Fruit fly (Drosophila melanogaster) whole organism, embryonic: ENCODE results near the gene ida.

Source experiments
- Bgb ChIP-seq: fragments of 200-800 bp; sonication (Bioruptor generic); IDR thresholded peaks from 2 replicates; pipeline ENCODE4 v1.3.6; 2022; ENCODE audit warnings: missing biosample characterization, missing genetic modification characterization; ENCODE audit not compliant: partially characterized antibody
- BtbVII ChIP-seq: fragments of 200-800 bp; sonication (Bioruptor generic); optimal IDR thresholded peaks from 3 replicates; lab custom pipeline; 2017; ENCODE audit warnings: missing biosample characterization, mild to moderate bottlenecking, missing genetic modification characterization
- CG11093 ChIP-seq: fragments of 200-800 bp; sonication (Bioruptor generic); IDR thresholded peaks from 3 replicates; pipeline ENCODE4 v1.3.6; 2022; ENCODE audit warnings: missing biosample characterization, missing genetic modification characterization
- CG11398 ChIP-seq: fragments of 200-800 bp; sonication (Bioruptor generic); optimal IDR thresholded peaks from 2 replicates; lab custom pipeline; 2016; ENCODE audit warnings: missing biosample characterization, missing genetic modification characterization
- CG12104 ChIP-seq: fragments of 200-800 bp; sonication (Bioruptor generic); optimal IDR thresholded peaks from 3 replicates; lab custom pipeline; 2016; ENCODE audit warnings: missing biosample characterization, missing genetic modification characterization
- CG13123 ChIP-seq: fragments of 200-800 bp; sonication (Bioruptor generic); optimal IDR thresholded peaks from 2 replicates; lab custom pipeline; 2016; ENCODE audit warnings: missing biosample characterization, missing genetic modification characterization
- CG13624 ChIP-seq: fragments of 200-800 bp; sonication (Bioruptor generic); optimal IDR thresholded peaks from 2 replicates; lab custom pipeline; 2016; ENCODE audit warnings: missing biosample characterization, missing genetic modification characterization
- CG1647 ChIP-seq: fragments of 200-800 bp; sonication (Bioruptor generic); optimal IDR thresholded peaks from 3 replicates; lab custom pipeline; 2016; ENCODE audit warnings: missing biosample characterization, missing genetic modification characterization
- CG17186 ChIP-seq: fragments of 200-800 bp; sonication (Bioruptor generic); optimal IDR thresholded peaks from 3 replicates; lab custom pipeline; 2017; ENCODE audit warnings: missing biosample characterization, missing genetic modification reagents, missing genetic modification characterization
- CG17385 ChIP-seq: fragments of 200-800 bp; sonication (Bioruptor generic); optimal IDR thresholded peaks from 3 replicates; lab custom pipeline; 2018; ENCODE audit warnings: missing biosample characterization, mild to moderate bottlenecking, missing genetic modification characterization
- CG17612 ChIP-seq: fragments of 200-800 bp; sonication (Bioruptor generic); IDR thresholded peaks from 2 replicates; pipeline ENCODE4 v1.3.6; 2022; ENCODE audit warnings: missing biosample characterization, missing genetic modification characterization
- CG17829 ChIP-seq: fragments of 200-800 bp; optimal IDR thresholded peaks from 2 replicates; lab custom pipeline; 2019; ENCODE audit warnings: missing biosample characterization, mild to moderate bottlenecking, missing genetic modification characterization, moderate library complexity
- CG18262 ChIP-seq: fragments of 200-800 bp; optimal IDR thresholded peaks from 3 replicates; lab custom pipeline; 2019; ENCODE audit warnings: missing biosample characterization, mild to moderate bottlenecking, missing genetic modification characterization, moderate library complexity
- CG2116 ChIP-seq: fragments of 200-800 bp; sonication (Bioruptor generic); optimal IDR thresholded peaks from 3 replicates; lab custom pipeline; 2018; ENCODE audit warnings: missing biosample characterization, mild to moderate bottlenecking, missing genetic modification characterization
- CG32532 ChIP-seq: fragments of 200-800 bp; sonication (Bioruptor generic); IDR thresholded peaks from 2 replicates; pipeline ENCODE4 v1.3.6; 2022; ENCODE audit warnings: missing biosample characterization, missing genetic modification characterization
- CG34224 ChIP-seq: fragments of 200-800 bp; sonication (Bioruptor generic); IDR thresholded peaks from 3 replicates; pipeline ENCODE4 v1.3.6; 2022; ENCODE audit warnings: missing biosample characterization, missing genetic modification characterization; ENCODE audit not compliant: partially characterized antibody
- CG4730 ChIP-seq: fragments of 200-800 bp; sonication (Bioruptor generic); IDR thresholded peaks from 2 replicates; pipeline ENCODE4 v1.3.6; 2022; ENCODE audit warnings: missing biosample characterization, missing genetic modification characterization
- CG5245 ChIP-seq: fragments of 200-800 bp; sonication (Bioruptor generic); optimal IDR thresholded peaks from 3 replicates; lab custom pipeline; 2016; ENCODE audit warnings: missing biosample characterization, missing genetic modification characterization
- CG6765 ChIP-seq: fragments of 200-800 bp; sonication (Bioruptor generic); optimal IDR thresholded peaks from 3 replicates; lab custom pipeline; 2017; ENCODE audit warnings: missing biosample characterization, mild to moderate bottlenecking, missing genetic modification characterization
- CG6854 ChIP-seq: fragments of 200-800 bp; sonication (Bioruptor generic); optimal IDR thresholded peaks from 3 replicates; lab custom pipeline; 2017; ENCODE audit warnings: missing biosample characterization, mild to moderate bottlenecking, missing genetic modification characterization
- CG7357 ChIP-seq: fragments of 200-800 bp; sonication (Bioruptor generic); IDR thresholded peaks from 3 replicates; pipeline ENCODE4 v1.3.6; 2022; ENCODE audit warnings: missing biosample characterization, missing genetic modification characterization
- CG8290 ChIP-seq, 3 experiments: fragments of 200-800 bp; sonication (Bioruptor generic); optimal IDR thresholded peaks; 2 replicates each; lab custom pipeline; 2016 to 2019; ENCODE audit warnings: missing biosample characterization in 3 of 3, missing genetic modification characterization in 3 of 3, mild to moderate bottlenecking in 2 of 3, moderate library complexity in 1 of 3
- D19A ChIP-seq: fragments of 200-800 bp; optimal IDR thresholded peaks from 3 replicates; lab custom pipeline; 2019; ENCODE audit warnings: missing biosample characterization, mild to moderate bottlenecking, missing genetic modification characterization, moderate library complexity
- Deaf1 ChIP-seq: fragments of 200-800 bp; optimal IDR thresholded peaks from 3 replicates; lab custom pipeline; 2019; ENCODE audit warnings: missing biosample characterization, mild to moderate bottlenecking, missing genetic modification characterization, moderate library complexity
- Dek ChIP-seq: fragments of 200-800 bp; sonication (Bioruptor generic); optimal IDR thresholded peaks from 3 replicates; lab custom pipeline; 2019; ENCODE audit warnings: missing biosample characterization, mild to moderate bottlenecking, missing genetic modification characterization, moderate library complexity
- Fer2 ChIP-seq: fragments of 200-800 bp; sonication (Bioruptor generic); optimal IDR thresholded peaks from 2 replicates; lab custom pipeline; 2018; ENCODE audit warnings: missing biosample characterization, mild to moderate bottlenecking, missing genetic modification characterization, moderate library complexity
- Lpt ChIP-seq: fragments of >200 bp; optimal IDR thresholded peaks from 2 replicates; lab custom pipeline; 2018; ENCODE audit warnings: missing biosample characterization, missing genetic modification characterization
- Mad ChIP-seq: fragments of 200-800 bp; sonication (Bioruptor generic); optimal IDR thresholded peaks from 2 replicates; lab custom pipeline; 2016; ENCODE audit warnings: missing biosample characterization, missing genetic modification characterization
- Ravus ChIP-seq: fragments of 200-800 bp; sonication (Bioruptor generic); IDR thresholded peaks from 2 replicates; pipeline ENCODE4 v1.3.6; 2022; ENCODE audit warnings: missing biosample characterization, missing genetic modification characterization
- Sry-δ ChIP-seq: fragments of 200-800 bp; sonication (Bioruptor generic); optimal IDR thresholded peaks from 2 replicates; lab custom pipeline; 2016; ENCODE audit warnings: missing biosample characterization, missing genetic modification characterization
- ci ChIP-seq: fragments of 200-800 bp; sonication (Bioruptor generic); IDR thresholded peaks from 3 replicates; pipeline ENCODE4 v1.3.6; 2022; ENCODE audit warnings: missing biosample characterization, missing genetic modification characterization
- emc ChIP-seq: fragments of 200-800 bp; sonication (Bioruptor generic); optimal IDR thresholded peaks from 2 replicates; lab custom pipeline; 2016; ENCODE audit warnings: missing biosample characterization, missing genetic modification characterization
- esg ChIP-seq: fragments of 200-800 bp; sonication (Bioruptor generic); conservative IDR thresholded peaks from 2 replicates; pipeline ENCODE4 v1.3.6; 2022; ENCODE audit warnings: missing biosample characterization, missing genetic modification characterization
- grau ChIP-seq: fragments of 200-800 bp; optimal IDR thresholded peaks from 3 replicates; lab custom pipeline; 2019; ENCODE audit warnings: missing biosample characterization, mild to moderate bottlenecking, missing genetic modification characterization, moderate library complexity
- gro ChIP-seq: fragments of 200-800 bp; sonication (Bioruptor generic); optimal IDR thresholded peaks from 2 replicates; lab custom pipeline; 2016; ENCODE audit warnings: missing biosample characterization, missing genetic modification characterization
- jigr1 ChIP-seq: fragments of 200-800 bp; sonication (Bioruptor generic); IDR thresholded peaks from 3 replicates; pipeline ENCODE4 v1.3.6; 2022; ENCODE audit warnings: missing biosample characterization, missing genetic modification characterization
- lov ChIP-seq, 2 experiments: fragments of 200-800 bp in 1 of 2; fragments of >200 bp in 1 of 2; sonication (Bioruptor generic) in 1 of 2; IDR thresholded peaks in 1 of 2; optimal IDR thresholded peaks in 1 of 2; 2 replicates in 1 of 2; 3 replicates in 1 of 2; pipeline versions ENCODE4 v1.3.6 to Lab custom; 2017 to 2022; ENCODE audit warnings: missing biosample characterization in 1 of 2, missing genetic modification characterization in 1 of 2
- p53 ChIP-seq: fragments of 200-800 bp; sonication (Bioruptor generic); optimal IDR thresholded peaks from 2 replicates; lab custom pipeline; 2016; ENCODE audit warnings: missing biosample characterization, missing genetic modification characterization
- pfk ChIP-seq: fragments of 200-800 bp; sonication (Bioruptor generic); optimal IDR thresholded peaks from 2 replicates; lab custom pipeline; 2018; ENCODE audit warnings: missing biosample characterization, mild to moderate bottlenecking, missing genetic modification characterization, moderate library complexity
- pho ChIP-seq: fragments of 200-800 bp; sonication (Bioruptor generic); optimal IDR thresholded peaks from 2 replicates; lab custom pipeline; 2016; ENCODE audit warnings: missing biosample characterization, missing genetic modification characterization
- pros ChIP-seq: fragments of 200-800 bp; sonication (Bioruptor generic); optimal IDR thresholded peaks from 3 replicates; lab custom pipeline; 2019; ENCODE audit warnings: missing biosample characterization, mild to moderate bottlenecking, missing genetic modification characterization, moderate library complexity
- row ChIP-seq: fragments of 200-800 bp; sonication (Bioruptor generic); IDR thresholded peaks from 3 replicates; pipeline ENCODE4 v1.3.6; 2022; ENCODE audit warnings: missing biosample characterization, missing genetic modification characterization
- scrt ChIP-seq: fragments of 200-800 bp; sonication (Bioruptor generic); optimal IDR thresholded peaks from 2 replicates; lab custom pipeline; 2018; ENCODE audit warnings: missing biosample characterization, mild to moderate bottlenecking, missing genetic modification characterization, moderate library complexity
- seq ChIP-seq: fragments of 200-800 bp; sonication (Bioruptor generic); IDR thresholded peaks from 2 replicates; pipeline ENCODE4 v1.3.6; 2022; ENCODE audit warnings: missing biosample characterization, missing genetic modification characterization
- sisA ChIP-seq: fragments of 200-800 bp; sonication (Bioruptor generic); IDR thresholded peaks from 2 replicates; pipeline ENCODE4 v1.3.6; 2022; ENCODE audit warnings: missing biosample characterization, missing genetic modification characterization
- tgo ChIP-seq: fragments of 200-800 bp; sonication (Bioruptor generic); IDR thresholded peaks from 3 replicates; pipeline ENCODE4 v1.3.6; 2022; ENCODE audit warnings: missing biosample characterization, missing genetic modification characterization
- tll ChIP-seq, 2 experiments: fragments of 200-800 bp in 1 of 2; fragments of >200 bp in 1 of 2; sonication (Bioruptor generic) in 1 of 2; optimal IDR thresholded peaks; 2 replicates each; lab custom pipeline; 2017 to 2019; ENCODE audit warnings: missing biosample characterization in 2 of 2, missing genetic modification characterization in 2 of 2, mild to moderate bottlenecking in 1 of 2, moderate library complexity in 1 of 2
- tna ChIP-seq: fragments of 200-800 bp; sonication (Bioruptor generic); IDR thresholded peaks from 2 replicates; pipeline ENCODE4 v1.3.6; 2022; ENCODE audit warnings: missing biosample characterization, missing genetic modification characterization; ENCODE audit not compliant: partially characterized antibody
- tx ChIP-seq: fragments of 200-800 bp; sonication (Bioruptor generic); optimal IDR thresholded peaks from 2 replicates; lab custom pipeline; 2016; ENCODE audit warnings: missing biosample characterization, missing genetic modification characterization
- yki ChIP-seq: fragments of >200 bp; optimal IDR thresholded peaks from 3 replicates; lab custom pipeline; 2018
- z ChIP-seq: fragments of 200-800 bp; sonication (Bioruptor generic); IDR thresholded peaks from 3 replicates; pipeline ENCODE4 v1.3.6; 2022; ENCODE audit warnings: missing biosample characterization, missing genetic modification characterization

ida gene

dm6 chr3L:3952468-3952867 is 47.3 kb downstream of the ida start, which contains the start of gene CG14984 (continued):
- TF ChIP-seq jigr1 (GFP tag; lab: Robert Waterston, UW) (0 out of 3 replicates have a peak, but pooled peaks have one; percentile 18), CG18262 (tag; lab: Kevin White, UChicago) (no peak), Bgb (GFP tag; lab: Robert Waterston, UW) (no peak), esg (0 out of 2 replicates have a peak, but pooled peaks have one; percentile 12), pfk (no peak), CG6854 (peak; percentile 41), Mad (GFP tag; lab: Kevin White, UChicago) (no peak), p53 (GFP tag; lab: Kevin White, UChicago) (no peak), emc (no peak), CG17612 (GFP tag; lab: Robert Waterston, UW) (no peak), yki (no peak), tx (GFP tag; lab: Kevin White, UChicago) (no peak), CG17829 (no peak), CG13624 (GFP tag; lab: Kevin White, UChicago) (peak; percentile 14), z (GFP tag; lab: Robert Waterston, UW) (no peak), CG11093 (GFP tag; lab: Robert Waterston, UW) (no peak), CG4730 (GFP tag; lab: Robert Waterston, UW) (no peak), Dek (tag; lab: Kevin White, UChicago) (no peak), sisA (GFP tag; lab: Robert Waterston, UW) (no peak), CG1647 (GFP tag; lab: Kevin White, UChicago) (peak; percentile 26), Deaf1 (peak; percentile 24), CG2116 (GFP tag; lab: Kevin White, UChicago) (no peak), tna (GFP tag; lab: Robert Waterston, UW) (no peak), CG17186 (no peak), ci (GFP tag; lab: Robert Waterston, UW) (0 out of 3 replicates have a peak, but pooled peaks have one; percentile 35), row (peak; percentile 58), gro (peak; percentile 74), pros (GFP tag; lab: Kevin White, UChicago) (no peak), tgo (GFP tag; lab: Robert Waterston, UW) (peak; percentile 53; the same call in 2 of the 3 replicates), BtbVII (GFP tag; lab: Kevin White, UChicago) (peak; percentile 36), CG32532 (peak; percentile 76), scrt (GFP tag; lab: Kevin White, UChicago) (peak; percentile 80), lov (optimal IDR thresholded peaks at IDR 0.05; lab: Kevin White, UChicago) (no peak), lov (GFP tag; IDR thresholded peaks at IDR 0.05; lab: Robert Waterston, UW) (no peak), CG8290 (GFP tag; optimal IDR thresholded peaks at IDR 0.05; lab: Kevin White, UChicago) (no peak), CG8290 (tag; optimal IDR thresholded peaks at IDR 0.05; lab: Kevin White, UChicago) (peak in 1 of 2 experiments; percentile 22), CG34224 (GFP tag; lab: Robert Waterston, UW) (no peak), CG13123 (GFP tag; lab: Kevin White, UChicago) (no peak), seq (GFP tag; lab: Robert Waterston, UW) (no peak), D19A (no peak), CG6765 (GFP tag; lab: Kevin White, UChicago) (peak; percentile 37), grau (tag; lab: Kevin White, UChicago) (peak; percentile 39), Fer2 (no peak), Lpt (GFP tag; lab: Kevin White, UChicago) (no peak), CG17385 (GFP tag; lab: Kevin White, UChicago) (no peak), Ravus (GFP tag; lab: Robert Waterston, UW) (peak; percentile 36; the same call in 1 of the 2 replicates), CG11398 (no peak), CG5245 (no peak), CG12104 (GFP tag; lab: Kevin White, UChicago) (no peak), pho (peak; percentile 28), CG7357 (GFP tag; lab: Robert Waterston, UW) (no peak), Sry-δ (GFP tag; lab: Kevin White, UChicago) (peak; percentile 18), tll (GFP tag; optimal IDR thresholded peaks at IDR 0.05; lab: Kevin White, UChicago) (no peak)
